Worm (Caenorhabditis elegans) whole organism, midembryonic: ENCODE results near the gene srd-33.

Source experiments
- T22C8.4 ChIP-seq: fragments of 200-800 bp; sonication (Bioruptor generic); IDR thresholded peaks from 2 replicates; pipeline ENCODE4 v1.3.6; 2022; ENCODE audit warnings: missing genetic modification characterization, missing compliant biosample characterization
- cog-1 ChIP-seq: sonication (generic microtip); optimal IDR thresholded peaks from 2 replicates; lab custom pipeline; 2016; ENCODE audit warnings: missing genetic modification characterization, missing compliant biosample characterization
- flt-1 ChIP-seq: fragments of 200-800 bp; sonication (Bioruptor generic); IDR thresholded peaks from 2 replicates; pipeline ENCODE4 v1.3.6; 2022; ENCODE audit warnings: missing genetic modification characterization, missing compliant biosample characterization
- klf-2 ChIP-seq: fragments of 200-800 bp; sonication (Bioruptor generic); conservative IDR thresholded peaks from 2 replicates; pipeline ENCODE4 v1.3.6; 2022; ENCODE audit warnings: missing genetic modification reagents, missing genetic modification characterization, missing compliant biosample characterization
- med-1 ChIP-seq: sonication (generic microtip); optimal IDR thresholded peaks from 2 replicates; lab custom pipeline; 2017; ENCODE audit warnings: missing genetic modification characterization, mild to moderate bottlenecking, missing compliant biosample characterization, antibody characterized with exemption, missing genetic modification reagents; ENCODE audit not compliant: insufficient read depth
- ref-1 ChIP-seq: fragments of 200-800 bp; sonication (Bioruptor generic); conservative IDR thresholded peaks from 2 replicates; pipeline ENCODE4 v1.3.6; 2022; ENCODE audit warnings: missing genetic modification reagents, missing genetic modification characterization, missing compliant biosample characterization
- tab-1 ChIP-seq: fragments of 200-800 bp; sonication (Bioruptor generic); IDR thresholded peaks from 2 replicates; pipeline ENCODE4 v1.3.6; 2022; ENCODE audit warnings: missing genetic modification characterization, missing compliant biosample characterization
- ztf-23 ChIP-seq: fragments of 200-800 bp; sonication (Bioruptor generic); IDR thresholded peaks from 2 replicates; pipeline ENCODE4 v1.3.6; 2022; ENCODE audit warnings: missing genetic modification reagents, missing genetic modification characterization, missing compliant biosample characterization
- ztf-29 ChIP-seq: fragments of 200-800 bp; sonication (Bioruptor generic); IDR thresholded peaks from 2 replicates; pipeline ENCODE4 v1.3.6; 2022; ENCODE audit warnings: missing genetic modification reagents, missing genetic modification characterization, missing compliant biosample characterization

srd-33 gene

ce11 chrV:4867535-4867934 is 4.6 kb upstream of the srd-33 start:
- TF ChIP-seq klf-2 (GFP tag; lab: Robert Waterston, UW) (no peak), flt-1 (no peak), ztf-23 (GFP tag; lab: Robert Waterston, UW) (no peak), cog-1 (tag; lab: Kevin White, UChicago) (no peak), ztf-29 (GFP tag; lab: Robert Waterston, UW) (no peak), med-1 (GFP tag; lab: Kevin White, UChicago) (no peak), ref-1 (GFP tag; lab: Robert Waterston, UW) (no peak)

- TF ChIP-seq T22C8.4 (GFP tag; lab: Robert Waterston, UW) = no peak
- TF ChIP-seq flt-1 = no peak
- no peak for TF ChIP-seq klf-2 (GFP tag; lab: Robert Waterston, UW)
- TF ChIP-seq ztf-23 (GFP tag; lab: Robert Waterston, UW) = no peak
- TF ChIP-seq ref-1 (GFP tag; lab: Robert Waterston, UW) = no peak
- TF ChIP-seq cog-1 (tag; lab: Kevin White, UChicago) = no peak
- no peak for TF ChIP-seq tab-1
- TF ChIP-seq med-1 (GFP tag; lab: Kevin White, UChicago) = no peak
- no peak for TF ChIP-seq ztf-29 (GFP tag; lab: Robert Waterston, UW)
Measured at ce11 chrV:4868698-4869097, 3.4 kb upstream of the srd-33 start.

ce11 chrV:4870627-4871026 is 1.5 kb upstream of the srd-33 start:
- TF ChIP-seq flt-1 (no peak), ztf-29 (GFP tag; lab: Robert Waterston, UW) (no peak), T22C8.4 (GFP tag; lab: Robert Waterston, UW) (no peak), tab-1 (no peak), med-1 (GFP tag; lab: Kevin White, UChicago) (no peak), cog-1 (tag; lab: Kevin White, UChicago) (no peak), ref-1 (GFP tag; lab: Robert Waterston, UW) (no peak), klf-2 (GFP tag; lab: Robert Waterston, UW) (no peak), ztf-23 (GFP tag; lab: Robert Waterston, UW) (no peak)

DNA sequence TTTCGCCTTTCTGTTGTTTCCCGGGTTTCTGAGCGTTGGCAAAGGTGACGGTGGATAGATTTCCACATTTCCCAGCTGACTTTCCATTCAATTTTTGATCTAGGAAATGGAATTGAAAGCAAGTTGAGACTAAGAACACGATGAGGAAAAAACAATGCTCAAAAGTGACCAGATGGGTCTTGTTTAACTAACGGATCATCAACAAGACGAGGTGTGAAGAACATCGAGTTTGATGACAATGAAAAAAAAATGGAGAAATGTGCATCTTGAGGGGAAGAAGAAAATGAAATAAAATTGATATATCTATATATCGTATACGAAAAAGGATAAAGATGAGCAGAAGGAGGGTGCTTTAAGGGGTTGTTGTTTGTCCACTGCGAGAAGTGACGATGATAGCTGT is 5.5 kb downstream of the srd-33 start, which contains the start of gene T19H12.6:
T19H12.6 (minus strand) TSS at position 101 of the 400 bp plus-strand sequence.
- TF ChIP-seq ztf-29 (GFP tag; lab: Robert Waterston, UW) (no peak), med-1 (GFP tag; lab: Kevin White, UChicago) (no peak), tab-1 (no peak), klf-2 (GFP tag; lab: Robert Waterston, UW) (no peak), ref-1 (GFP tag; lab: Robert Waterston, UW) (no peak), cog-1 (tag; lab: Kevin White, UChicago) (no peak), flt-1 (no peak), T22C8.4 (GFP tag; lab: Robert Waterston, UW) (no peak), ztf-23 (GFP tag; lab: Robert Waterston, UW) (no peak)

DNA sequence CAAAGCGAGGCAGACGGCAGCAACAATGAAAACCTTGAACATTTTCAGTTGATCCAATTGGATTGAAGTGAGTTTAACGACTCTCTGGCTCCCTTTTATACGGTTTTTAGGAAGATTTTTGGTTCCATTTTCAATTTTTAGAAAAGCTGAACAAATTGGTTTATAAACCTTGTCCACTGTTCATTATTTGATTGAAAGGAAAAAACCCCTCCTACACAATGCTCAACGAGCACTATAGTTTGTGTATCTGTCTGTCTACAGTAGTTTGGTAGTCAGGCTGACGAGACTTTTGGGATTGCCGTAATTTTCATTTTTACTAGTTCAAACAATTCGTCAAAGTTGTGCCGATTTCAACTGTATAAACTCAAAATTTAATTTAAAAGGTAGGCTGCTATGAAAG is 7.2 kb downstream of the srd-33 start, which contains the start of gene T19H12.15:
T19H12.15 (minus strand) TSS at position 101 of the 400 bp plus-strand sequence.
- TF ChIP-seq klf-2 (GFP tag; lab: Robert Waterston, UW) (no peak), ztf-23 (GFP tag; lab: Robert Waterston, UW) (no peak)

- TF ChIP-seq tab-1 = no peak
- TF ChIP-seq klf-2 (GFP tag; lab: Robert Waterston, UW) = no peak
- TF ChIP-seq med-1 (GFP tag; lab: Kevin White, UChicago) = no peak
- no peak for TF ChIP-seq ref-1 (GFP tag; lab: Robert Waterston, UW)
- TF ChIP-seq ztf-23 (GFP tag; lab: Robert Waterston, UW) = no peak
- TF ChIP-seq T22C8.4 (GFP tag; lab: Robert Waterston, UW) = no peak
- no peak for TF ChIP-seq ztf-29 (GFP tag; lab: Robert Waterston, UW)
- no peak for TF ChIP-seq cog-1 (tag; lab: Kevin White, UChicago)
- TF ChIP-seq flt-1 = no peak
Measured at ce11 chrV:4881377-4881776, 9.3 kb downstream of the srd-33 start, which contains the start of gene str-32. TSS of gene str-32 (minus strand) at chrV:4881477.

- TF ChIP-seq ref-1 (GFP tag; lab: Robert Waterston, UW) (no peak), T22C8.4 (GFP tag; lab: Robert Waterston, UW) (no peak)
Measured at ce11 chrV:4884490-4884889, 12.4 kb downstream of the srd-33 start, which contains the start of gene T19H12.12. TSS of gene T19H12.12 (plus strand) at chrV:4884790.

DNA sequence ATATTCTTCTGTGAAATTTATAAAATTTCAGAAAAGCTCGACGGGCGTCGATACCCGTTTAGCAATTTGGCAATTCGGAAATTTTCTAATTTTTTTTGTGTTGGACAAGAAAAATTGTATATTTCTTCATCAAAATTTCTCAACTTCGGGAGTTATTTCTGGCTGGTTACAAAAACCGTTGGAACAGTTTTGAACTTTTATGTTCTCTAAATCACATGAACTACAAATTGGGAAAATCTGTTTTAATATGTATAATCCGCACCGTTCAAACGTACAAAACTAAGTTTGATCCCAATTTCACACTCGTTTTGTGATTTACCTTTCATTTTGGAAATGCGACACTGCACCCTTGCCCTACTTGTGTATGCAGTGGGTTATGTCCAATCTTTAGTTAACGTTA is 13.3 kb downstream of the srd-33 start, which contains the start of gene T19H12.3:
T19H12.3 (plus strand) TSS at position 301 of the 400 bp plus-strand sequence.
- TF ChIP-seq ref-1 (GFP tag; lab: Robert Waterston, UW) = no peak
- no peak for TF ChIP-seq ztf-23 (GFP tag; lab: Robert Waterston, UW)
- TF ChIP-seq flt-1 = no peak
- TF ChIP-seq T22C8.4 (GFP tag; lab: Robert Waterston, UW) = no peak
- no peak for TF ChIP-seq ztf-29 (GFP tag; lab: Robert Waterston, UW)
- no peak for TF ChIP-seq klf-2 (GFP tag; lab: Robert Waterston, UW)
- TF ChIP-seq cog-1 (tag; lab: Kevin White, UChicago) = no peak
- TF ChIP-seq tab-1 = no peak
- TF ChIP-seq med-1 (GFP tag; lab: Kevin White, UChicago) = no peak

DNA sequence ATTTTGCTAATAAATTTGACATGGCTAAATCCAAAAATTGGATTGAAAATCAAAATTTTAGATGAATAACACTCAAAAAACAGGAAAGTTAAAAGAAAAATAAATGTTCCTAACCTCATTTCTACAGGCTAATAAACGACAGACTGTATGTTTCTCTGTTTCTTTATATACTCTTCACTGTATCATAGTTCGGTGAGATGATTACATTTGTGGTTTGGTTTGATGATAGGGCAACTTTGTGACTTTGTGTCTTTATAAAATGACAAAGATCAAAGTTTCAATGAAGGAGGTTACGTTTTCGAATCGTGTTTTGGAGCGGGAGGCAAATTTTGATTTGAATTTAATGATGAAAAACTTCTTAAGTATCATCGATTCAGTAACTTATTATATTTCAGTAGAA is 17.4 kb downstream of the srd-33 start, which contains the start of gene ugt-12:
ugt-12 (minus strand) TSS at position 153 of the 400 bp plus-strand sequence.
- TF ChIP-seq cog-1 (tag; lab: Kevin White, UChicago) (no peak), flt-1 (no peak), ref-1 (GFP tag; lab: Robert Waterston, UW) (no peak), klf-2 (GFP tag; lab: Robert Waterston, UW) (no peak), med-1 (GFP tag; lab: Kevin White, UChicago) (no peak), T22C8.4 (GFP tag; lab: Robert Waterston, UW) (no peak), ztf-23 (GFP tag; lab: Robert Waterston, UW) (no peak), tab-1 (no peak), ztf-29 (GFP tag; lab: Robert Waterston, UW) (no peak)
